Worm (Caenorhabditis elegans) whole organism, L4 larva: ENCODE measurements around the gene cho-1.

Source experiments
- T26A8.4 ChIP-seq: fragments of 200-800 bp; sonication (Bioruptor generic); IDR thresholded peaks from 2 replicates; pipeline ENCODE4 v1.3.6; 2022; ENCODE audit warnings: missing genetic modification characterization, missing compliant biosample characterization
- Y48G9A.11 ChIP-seq: fragments of 200-800 bp; sonication (Bioruptor generic); IDR thresholded peaks from 2 replicates; pipeline ENCODE4 v1.3.6; 2022; ENCODE audit warnings: missing genetic modification reagents, missing genetic modification characterization, missing compliant biosample characterization
- aha-1 ChIP-seq: fragments of 150-350 bp; peaks from one replicate; lab custom pipeline; 2014; ENCODE audit warnings: missing biosample characterization, missing genetic modification characterization
- ceh-20 ChIP-seq: fragments of 200-800 bp; sonication (Bioruptor generic); IDR thresholded peaks from 2 replicates; pipeline ENCODE4 v1.3.6; 2022; ENCODE audit warnings: missing genetic modification reagents, missing genetic modification characterization, missing compliant biosample characterization
- ceh-32 ChIP-seq: sonication (generic microtip); optimal IDR thresholded peaks from 2 replicates; lab custom pipeline; 2016; ENCODE audit warnings: mild to moderate bottlenecking, missing genetic modification characterization, missing compliant biosample characterization; ENCODE audit not compliant: poor library complexity
- ces-1 ChIP-seq: fragments of 150-350 bp; sonication (generic microtip); optimal IDR thresholded peaks from 4 replicates; lab custom pipeline; 2014; ENCODE audit warnings: missing biosample characterization, missing genetic modification reagents, missing genetic modification characterization
- cey-2 ChIP-seq: sonication (generic microtip); optimal IDR thresholded peaks from 3 replicates; lab custom pipeline; 2017; ENCODE audit warnings: missing genetic modification characterization, mild to moderate bottlenecking, missing compliant biosample characterization, antibody characterized with exemption, borderline replicate concordance; ENCODE audit not compliant: insufficient read depth
- dmd-6 ChIP-seq: fragments of 200-800 bp; sonication (Bioruptor generic); IDR thresholded peaks from 2 replicates; pipeline ENCODE4 v1.3.6; 2022; ENCODE audit warnings: missing genetic modification reagents, missing genetic modification characterization, missing compliant biosample characterization
- dpl-1 ChIP-seq: fragments of 150-350 bp; optimal IDR thresholded peaks from 2 replicates; lab custom pipeline; 2014; ENCODE audit warnings: missing biosample characterization, missing genetic modification reagents, missing genetic modification characterization
- fkh-10 ChIP-seq: fragments of 150-350 bp; optimal IDR thresholded peaks from 2 replicates; lab custom pipeline; 2014; ENCODE audit warnings: missing biosample characterization, missing genetic modification reagents, missing genetic modification characterization
- hlh-11 ChIP-seq: fragments of 200-800 bp; sonication (Bioruptor generic); optimal IDR thresholded peaks from 2 replicates; lab custom pipeline; 2018; ENCODE audit warnings: mild to moderate bottlenecking, missing genetic modification characterization, missing compliant biosample characterization
- hlh-30 ChIP-seq: sonication (generic microtip); optimal IDR thresholded peaks from 2 replicates; lab custom pipeline; 2017; ENCODE audit warnings: antibody characterized with exemption, mild to moderate bottlenecking, missing genetic modification characterization, missing compliant biosample characterization; ENCODE audit not compliant: insufficient read depth
- hmg-1.1 ChIP-seq: fragments of 200-800 bp; sonication (Bioruptor generic); IDR thresholded peaks from 2 replicates; pipeline ENCODE4 v1.3.6; 2022; ENCODE audit warnings: missing genetic modification reagents, missing genetic modification characterization, missing compliant biosample characterization
- jun-1 ChIP-seq: fragments of 150-350 bp; optimal IDR thresholded peaks from 2 replicates; lab custom pipeline; 2014; ENCODE audit warnings: missing biosample characterization, missing genetic modification reagents, missing genetic modification characterization
- lin-29 ChIP-seq: fragments of 200-800 bp; sonication (Bioruptor generic); IDR thresholded peaks from 2 replicates; pipeline ENCODE4 v1.3.6; 2022; ENCODE audit warnings: missing genetic modification reagents, missing genetic modification characterization, missing compliant biosample characterization
- lin-38 ChIP-seq: fragments of 200-800 bp; sonication (Bioruptor generic); IDR thresholded peaks from 2 replicates; pipeline ENCODE4 v1.3.6; 2022; ENCODE audit warnings: missing genetic modification reagents, missing genetic modification characterization, missing compliant biosample characterization
- lir-3 ChIP-seq: sonication (generic microtip); optimal IDR thresholded peaks from 2 replicates; lab custom pipeline; 2016; ENCODE audit warnings: mild to moderate bottlenecking, missing genetic modification characterization, missing compliant biosample characterization
- lsy-2 ChIP-seq, 2 experiments: fragments of 150-350 bp in 1 of 2; sonication (generic microtip) in 1 of 2; optimal IDR thresholded peaks; 2 replicates each; lab custom pipeline; 2014 to 2017; ENCODE audit warnings: missing biosample characterization in 2 of 2, missing genetic modification characterization in 2 of 2
- mdt-29 ChIP-seq: fragments of 200-800 bp; sonication (Bioruptor generic); IDR thresholded peaks from 2 replicates; pipeline ENCODE4 v1.3.6; 2022; ENCODE audit warnings: missing genetic modification reagents, missing genetic modification characterization, missing compliant biosample characterization
- mep-1 ChIP-seq: fragments of 150-350 bp; sonication (generic microtip); optimal IDR thresholded peaks from 3 replicates; lab custom pipeline; 2014; ENCODE audit warnings: missing biosample characterization, missing genetic modification characterization
- mes-2 ChIP-seq: sonication (generic microtip); optimal IDR thresholded peaks from 2 replicates; lab custom pipeline; 2016; ENCODE audit warnings: missing genotype, mild to moderate bottlenecking, missing genetic modification characterization, missing compliant biosample characterization; ENCODE audit not compliant: poor library complexity, severe bottlenecking
- nhr-10 ChIP-seq: fragments of 150-350 bp; optimal IDR thresholded peaks from 2 replicates; lab custom pipeline; 2014; ENCODE audit warnings: missing biosample characterization, missing genetic modification characterization
- nhr-11 ChIP-seq: fragments of 150-350 bp; optimal IDR thresholded peaks from 2 replicates; lab custom pipeline; 2014; ENCODE audit warnings: missing biosample characterization, missing genetic modification characterization
- nhr-111 ChIP-seq: fragments of 200-800 bp; sonication (Bioruptor generic); optimal IDR thresholded peaks from 2 replicates; lab custom pipeline; 2018; ENCODE audit warnings: mild to moderate bottlenecking, missing genetic modification characterization, missing compliant biosample characterization
- nhr-28 ChIP-seq: fragments of 150-350 bp; optimal IDR thresholded peaks from 2 replicates; lab custom pipeline; 2014; ENCODE audit warnings: missing biosample characterization, missing genetic modification characterization
- nhr-41 ChIP-seq: fragments of 200-800 bp; sonication (Bioruptor generic); IDR thresholded peaks from 2 replicates; pipeline ENCODE4 v1.3.6; 2022; ENCODE audit warnings: missing genetic modification reagents, missing genetic modification characterization, missing compliant biosample characterization
- nhr-48 ChIP-seq: sonication (generic microtip); optimal IDR thresholded peaks from 2 replicates; lab custom pipeline; 2016; ENCODE audit warnings: mild to moderate bottlenecking, missing genetic modification characterization, missing compliant biosample characterization
- nhr-6 ChIP-seq: fragments of 150-350 bp; optimal IDR thresholded peaks from 2 replicates; lab custom pipeline; 2014; ENCODE audit warnings: missing biosample characterization, missing genetic modification characterization
- php-3 ChIP-seq: fragments of 200-800 bp; sonication (Bioruptor generic); IDR thresholded peaks from 2 replicates; pipeline ENCODE4 v1.3.6; 2022; ENCODE audit warnings: missing genetic modification reagents, missing genetic modification characterization, missing compliant biosample characterization
- pqm-1 ChIP-seq: sonication (generic microtip); optimal IDR thresholded peaks from 2 replicates; lab custom pipeline; 2017; ENCODE audit warnings: missing biosample characterization, missing genetic modification characterization
- rbr-2 ChIP-seq: sonication (generic microtip); optimal IDR thresholded peaks from 2 replicates; lab custom pipeline; 2016; ENCODE audit warnings: missing genotype, missing genetic modification characterization, missing compliant biosample characterization
- spr-1 ChIP-seq: sonication (generic microtip); optimal IDR thresholded peaks from 2 replicates; lab custom pipeline; 2016; ENCODE audit warnings: mild to moderate bottlenecking, missing genetic modification characterization, missing compliant biosample characterization
- spr-3 ChIP-seq: fragments of 200-800 bp; sonication (Bioruptor generic); optimal IDR thresholded peaks from 2 replicates; lab custom pipeline; 2018; ENCODE audit warnings: mild to moderate bottlenecking, missing genetic modification characterization, missing compliant biosample characterization
- tag-97 ChIP-seq: fragments of 200-800 bp; sonication (Bioruptor generic); IDR thresholded peaks from 2 replicates; pipeline ENCODE4 v1.3.6; 2022; ENCODE audit warnings: missing genetic modification characterization, missing compliant biosample characterization
- tra-1 ChIP-seq: fragments of 200-800 bp; sonication (Bioruptor generic); IDR thresholded peaks from 2 replicates; pipeline ENCODE4 v1.3.6; 2022; ENCODE audit warnings: missing genetic modification reagents, missing genetic modification characterization, missing compliant biosample characterization
- unc-130 ChIP-seq: sonication (generic microtip); optimal IDR thresholded peaks from 2 replicates; lab custom pipeline; 2016; ENCODE audit warnings: missing genetic modification reagents, missing genetic modification characterization, missing compliant biosample characterization
- ztf-7 ChIP-seq: fragments of 150-350 bp; optimal IDR thresholded peaks from 2 replicates; lab custom pipeline; 2014; ENCODE audit warnings: missing biosample characterization, missing genetic modification characterization

The cho-1 gene

ce11 chrIV:13220594-13220993 lies 6.2 kb upstream of the cho-1 start:
- TF ChIP-seq spr-1 (tag; lab: Kevin White, UChicago) (no peak), lin-38 (no peak), nhr-11 (no peak), nhr-111 (no peak), rbr-2 (no peak), unc-130 (GFP tag; lab: Kevin White, UChicago) (no peak), fkh-10 (peak; percentile 65), ces-1 (peak; percentile 34)
- TF ChIP-seq, all 104 proteins: peak for 2

DNA sequence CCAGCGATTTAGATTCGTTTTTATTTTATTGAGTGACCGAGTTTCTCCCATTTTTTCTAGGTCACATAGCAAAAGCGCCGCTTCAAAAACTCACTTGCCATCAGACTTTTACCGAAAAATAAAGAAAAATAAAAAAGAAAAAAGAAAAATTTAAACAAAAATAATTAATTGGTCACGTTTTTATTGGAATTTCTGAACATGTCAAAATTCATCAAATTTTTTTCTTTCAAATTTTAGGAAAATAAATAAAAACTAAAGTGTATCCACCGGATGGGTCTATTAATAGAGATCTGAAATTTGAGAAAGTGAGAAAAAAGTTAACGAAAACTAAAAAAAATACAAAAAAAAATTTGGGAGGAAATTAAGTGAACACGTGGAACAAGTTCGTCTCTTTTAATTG lies 4.8 kb downstream of the cho-1 start, which contains the start of gene C48D1.9:
TSS of gene C48D1.9 (minus strand) at position 101 of the 400 bp plus-strand sequence.
- no peak for TF ChIP-seq mdt-29 (GFP tag; lab: Robert Waterston, UW)
- no peak for TF ChIP-seq Y48G9A.11 (GFP tag; lab: Robert Waterston, UW)

DNA sequence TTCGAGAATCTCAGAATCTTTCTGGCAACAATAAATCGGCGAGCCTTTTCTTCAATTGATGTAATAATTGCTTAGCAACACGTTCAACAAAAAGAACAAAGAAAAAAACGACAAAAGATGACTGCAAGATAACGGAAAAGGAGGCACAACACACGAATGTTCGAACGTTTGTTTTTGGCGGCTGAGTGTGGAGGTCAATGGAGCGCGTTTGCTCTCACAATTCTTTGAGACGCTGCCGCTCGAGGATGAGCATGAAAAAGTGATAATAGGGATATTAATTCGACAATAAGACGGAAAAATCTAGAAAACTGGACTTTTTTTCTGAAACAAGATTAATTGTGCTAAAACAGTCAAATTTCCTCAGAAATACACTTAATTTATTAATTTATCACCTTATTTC lies 8.5 kb downstream of the cho-1 start:
- TF ChIP-seq hlh-30 (peak; percentile 21), cey-2 (tag; lab: Kevin White, UChicago) (no peak), dpl-1 (peak; percentile 58), mes-2 (tag; lab: Kevin White, UChicago) (peak; percentile 57), nhr-28 (peak; percentile 7), nhr-6 (tag; lab: Kevin White, UChicago) (peak; percentile 28), lin-38 (peak; percentile 78), lsy-2 (tag; optimal IDR thresholded peaks at IDR 0.05; lab: Kevin White, UChicago) (peak in 1 of 2 experiments; percentile 20), jun-1 (no peak)

DNA sequence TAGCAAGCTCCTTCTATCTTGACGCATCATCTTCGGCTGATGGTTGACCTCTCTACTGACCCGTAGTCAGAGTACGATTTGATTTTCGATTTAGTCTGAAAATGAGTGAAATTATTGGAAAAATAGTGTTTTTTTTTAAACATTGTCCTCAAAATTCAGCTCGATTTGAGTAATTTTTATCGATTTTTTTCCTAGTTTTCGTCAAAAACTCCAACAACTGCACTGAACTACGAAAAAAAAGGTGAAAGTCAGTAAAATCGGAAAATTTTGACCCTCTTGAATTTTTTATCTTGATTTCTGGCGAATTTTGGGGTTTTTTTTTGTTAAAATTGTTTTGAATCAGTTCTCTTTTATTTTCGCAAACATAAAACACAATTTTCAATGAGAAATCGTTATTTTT lies 10.3 kb downstream of the cho-1 start, which contains the start of gene ced-3:
TSS of gene ced-3 (minus strand) at position 101 of the 400 bp plus-strand sequence.
- no peak for TF ChIP-seq nhr-11
- no peak for TF ChIP-seq hmg-1.1 (GFP tag; lab: Robert Waterston, UW)
- TF ChIP-seq lin-29 (GFP tag; lab: Robert Waterston, UW): no peak
- TF ChIP-seq nhr-48: no peak

DNA sequence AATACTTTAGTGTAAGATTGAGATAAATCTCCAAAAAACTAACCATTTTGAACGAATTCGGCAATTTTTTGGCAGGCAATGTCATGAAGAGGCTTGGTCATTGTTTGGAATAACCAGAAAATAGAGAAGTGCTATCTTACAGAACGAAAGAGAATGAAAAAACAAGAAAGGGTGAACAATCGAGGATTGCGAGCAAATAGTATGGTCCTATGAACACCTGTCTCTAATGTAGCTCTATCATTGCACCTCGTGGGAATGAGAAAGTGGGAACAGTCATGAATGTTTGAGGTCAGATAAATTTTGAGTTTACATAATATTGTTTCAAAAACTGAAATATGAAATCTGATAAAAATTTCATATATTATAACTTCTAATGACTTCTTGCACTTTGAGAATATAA lies 17.1 kb downstream of the cho-1 start, which contains the start of gene C48D1.1:
TSS of gene C48D1.1 (minus strand) at position 101 of the 400 bp plus-strand sequence.
- TF ChIP-seq spr-3 (GFP tag; lab: Kevin White, UChicago) (no peak), aha-1 (peak; percentile 49)
- TF ChIP-seq, all 104 proteins: peak for 1

ce11 chrIV:13193239-13193638 lies 21.1 kb downstream of the cho-1 start, which contains the start of gene F58D2.5:
TSS of gene F58D2.5 (minus strand) at chrIV:13193339.
- no peak for TF ChIP-seq dmd-6
- no peak for TF ChIP-seq nhr-41
- TF ChIP-seq mep-1 (tag; lab: Kevin White, UChicago): no peak
- TF ChIP-seq nhr-10 (tag; lab: Kevin White, UChicago): no peak
- no peak for TF ChIP-seq T26A8.4
- no peak for TF ChIP-seq hlh-11 (tag; lab: Kevin White, UChicago)
- no peak for TF ChIP-seq tag-97
- TF ChIP-seq rbr-2: no peak
- no peak for TF ChIP-seq ztf-7 (tag; lab: Kevin White, UChicago)
- TF ChIP-seq tra-1 (GFP tag; lab: Robert Waterston, UW): no peak
- TF ChIP-seq php-3: no peak
- TF ChIP-seq spr-1 (tag; lab: Kevin White, UChicago): no peak
- no peak for TF ChIP-seq lsy-2 (tag; optimal IDR thresholded peaks at IDR 0.05; lab: Kevin White, UChicago)
- no peak for TF ChIP-seq ceh-20 (GFP tag; lab: Robert Waterston, UW)
- no peak for TF ChIP-seq ceh-32 (tag; lab: Kevin White, UChicago)
- TF ChIP-seq lir-3 (tag; lab: Kevin White, UChicago): no peak
- no peak for TF ChIP-seq pqm-1 (tag; lab: Kevin White, UChicago)
- no peak for TF ChIP-seq lin-29 (GFP tag; lab: Robert Waterston, UW)
- TF ChIP-seq unc-130 (GFP tag; lab: Kevin White, UChicago): no peak
- TF ChIP-seq fkh-10: no peak
